Worm (Caenorhabditis elegans) whole organism, L2 larva: Measurements from ENCODE around the gene rsp-4.

ENCODE experiments used
- nhr-10 ChIP-seq: sonication (generic microtip); optimal IDR thresholded peaks from 2 replicates; lab custom pipeline; 2017; ENCODE audit warnings: missing biosample characterization, missing genetic modification characterization
- snpc-4 ChIP-seq: fragments of 150-350 bp; optimal IDR thresholded peaks from 2 replicates; lab custom pipeline; 2014; ENCODE audit warnings: missing biosample characterization, missing genetic modification characterization
- ztf-4 ChIP-seq: fragments of 150-350 bp; optimal IDR thresholded peaks from 2 replicates; lab custom pipeline; 2014; ENCODE audit warnings: missing biosample characterization, missing genetic modification characterization

DNA sequence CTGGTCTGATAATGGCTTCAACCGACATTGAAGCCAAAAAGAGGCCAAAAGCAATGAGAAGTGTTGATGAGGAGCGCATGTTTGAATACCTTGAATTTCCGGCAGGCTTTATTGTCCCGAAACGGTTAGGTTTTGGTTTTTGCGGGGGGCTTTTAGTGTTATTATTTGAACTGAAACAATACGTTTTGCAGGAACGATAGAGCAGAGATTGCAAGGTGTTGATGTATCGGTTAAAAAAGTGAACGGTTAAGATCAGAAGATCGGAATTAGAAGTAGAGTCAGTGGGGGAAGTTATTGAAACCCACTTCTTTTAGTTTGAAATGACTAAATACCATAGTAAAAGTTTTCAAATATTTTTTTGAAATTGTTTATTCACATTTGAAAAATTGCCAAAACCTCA lies 18.9 kb upstream of the rsp-4 start, which contains the start of gene clec-141:
- TF ChIP-seq nhr-10 (tag; lab: Kevin White, UChicago) = no peak
- TF ChIP-seq ztf-4 = no peak
- no peak for TF ChIP-seq snpc-4 (tag; lab: Kevin White, UChicago)
